Worm (Caenorhabditis elegans) whole organism, L1 larva: ENCODE measurements around the gene Y102F5A.1.
A peak's percentile ranks its signal among the peaks of the same experiment; 100 is the strongest.

Source experiments
- C04F5.9 ChIP-seq: sonication (generic microtip); optimal IDR thresholded peaks from 2 replicates; lab custom pipeline; 2016; ENCODE audit warnings: missing genetic modification characterization, missing compliant biosample characterization
- C16A3.4 ChIP-seq: fragments of 150-350 bp; optimal IDR thresholded peaks from 2 replicates; lab custom pipeline; 2014; ENCODE audit warnings: missing biosample characterization, missing genetic modification characterization
- F16B12.6 ChIP-seq: fragments of 150-350 bp; optimal IDR thresholded peaks from 2 replicates; lab custom pipeline; 2014; ENCODE audit warnings: missing biosample characterization, missing genetic modification characterization
- Y116A8C.19 ChIP-seq: sonication (generic microtip); optimal IDR thresholded peaks from 2 replicates; lab custom pipeline; 2016; ENCODE audit warnings: missing compliant biosample characterization, missing genetic modification characterization, borderline replicate concordance
- aha-1 ChIP-seq: fragments of 150-350 bp; optimal IDR thresholded peaks from 2 replicates; lab custom pipeline; 2014; ENCODE audit warnings: missing biosample characterization, missing genetic modification characterization
- aly-2 ChIP-seq: fragments of 150-350 bp; optimal IDR thresholded peaks from 2 replicates; lab custom pipeline; 2014; ENCODE audit warnings: missing biosample characterization, missing genetic modification characterization
- blmp-1 ChIP-seq: fragments of 150-350 bp; optimal IDR thresholded peaks from 2 replicates; lab custom pipeline; 2014; ENCODE audit warnings: missing biosample characterization, missing genetic modification characterization
- ceh-63 ChIP-seq: fragments of 200-800 bp; sonication (Bioruptor generic); optimal IDR thresholded peaks from 2 replicates; lab custom pipeline; 2018; ENCODE audit warnings: mild to moderate bottlenecking, missing genetic modification characterization, missing compliant biosample characterization
- ceh-82 ChIP-seq, 3 experiments: fragments of 150-350 bp in 1 of 3; sonication (generic microtip) in 2 of 3; optimal IDR thresholded peaks; 2 replicates each; lab custom pipeline; 2014 to 2017; ENCODE audit warnings: missing biosample characterization in 3 of 3, missing genetic modification characterization in 3 of 3
- ceh-88 ChIP-seq: fragments of 200-800 bp; sonication (Bioruptor generic); IDR thresholded peaks from 2 replicates; pipeline ENCODE4 v1.3.6; 2022; ENCODE audit warnings: missing genetic modification characterization, missing compliant biosample characterization
- ceh-90 ChIP-seq: sonication (generic microtip); optimal IDR thresholded peaks from 2 replicates; lab custom pipeline; 2016; ENCODE audit warnings: missing genetic modification characterization, missing compliant biosample characterization
- ces-1 ChIP-seq: fragments of 150-350 bp; optimal IDR thresholded peaks from 2 replicates; lab custom pipeline; 2014; ENCODE audit warnings: missing biosample characterization, missing genetic modification reagents, missing genetic modification characterization
- efl-1 ChIP-seq, 4 experiments: fragments of 150-350 bp; optimal IDR thresholded peaks in 3 of 4; peaks in 1 of 4; 1 replicate in 1 of 4; 2 replicates in 3 of 4; lab custom pipeline; 2014; ENCODE audit warnings: missing biosample characterization in 2 of 4, missing genetic modification characterization in 2 of 4, missing genetic modification reagents in 2 of 4
- efl-3 ChIP-seq: fragments of 200-800 bp; sonication (Bioruptor generic); optimal IDR thresholded peaks from 2 replicates; lab custom pipeline; 2018; ENCODE audit warnings: mild to moderate bottlenecking, missing genetic modification characterization, missing compliant biosample characterization
- fos-1 ChIP-seq: fragments of 150-350 bp; optimal IDR thresholded peaks from 2 replicates; lab custom pipeline; 2014; ENCODE audit warnings: missing biosample characterization, missing genetic modification characterization
- grh-1 ChIP-seq: fragments of 200-800 bp; sonication (Bioruptor generic); IDR thresholded peaks from 2 replicates; pipeline ENCODE4 v1.3.6; 2022; ENCODE audit warnings: missing genetic modification reagents, missing genetic modification characterization, missing compliant biosample characterization
- hpl-2 ChIP-seq: fragments of 150-350 bp; optimal IDR thresholded peaks from 2 replicates; lab custom pipeline; 2014; ENCODE audit warnings: missing biosample characterization, missing genetic modification reagents, missing genetic modification characterization
- irx-1 ChIP-seq: sonication (generic microtip); optimal IDR thresholded peaks from 2 replicates; lab custom pipeline; 2016; ENCODE audit warnings: missing genetic modification characterization, missing compliant biosample characterization
- isw-1 ChIP-seq: fragments of 200-800 bp; sonication (Bioruptor generic); IDR thresholded peaks from 2 replicates; pipeline ENCODE4 v1.3.6; 2022; ENCODE audit warnings: missing genetic modification characterization, missing compliant biosample characterization
- lin-14 ChIP-seq: fragments of 200-800 bp; sonication (Bioruptor generic); optimal IDR thresholded peaks from 2 replicates; lab custom pipeline; 2018; ENCODE audit warnings: mild to moderate bottlenecking, missing genetic modification characterization, moderate library complexity, missing compliant biosample characterization
- lin-15B ChIP-seq: fragments of 150-350 bp; sonication (generic microtip); optimal IDR thresholded peaks from 3 replicates; lab custom pipeline; 2014; ENCODE audit warnings: missing biosample characterization, missing genetic modification characterization
- lin-35 ChIP-seq, 2 experiments: fragments of 150-350 bp; optimal IDR thresholded peaks; 2 replicates each; lab custom pipeline; 2014; ENCODE audit warnings: missing biosample characterization in 2 of 2, missing genetic modification characterization in 2 of 2, missing genetic modification reagents in 2 of 2
- lin-39 ChIP-seq: fragments of 150-350 bp; optimal IDR thresholded peaks from 2 replicates; lab custom pipeline; 2014; ENCODE audit warnings: missing biosample characterization, missing genetic modification reagents, missing genetic modification characterization
- lsy-2 ChIP-seq, 2 experiments: fragments of 150-350 bp; optimal IDR thresholded peaks; 2 replicates each; lab custom pipeline; 2014; ENCODE audit warnings: missing biosample characterization in 2 of 2, missing genetic modification characterization in 2 of 2
- mab-9 ChIP-seq: fragments of 200-800 bp; sonication (Bioruptor generic); IDR thresholded peaks from 2 replicates; pipeline ENCODE4 v1.3.6; 2022; ENCODE audit warnings: missing genetic modification reagents, missing genetic modification characterization, missing compliant biosample characterization
- mef-2 ChIP-seq: fragments of 150-350 bp; optimal IDR thresholded peaks from 2 replicates; lab custom pipeline; 2014; ENCODE audit warnings: missing biosample characterization, missing genetic modification characterization
- mep-1 ChIP-seq: fragments of 150-350 bp; optimal IDR thresholded peaks from 2 replicates; lab custom pipeline; 2014; ENCODE audit warnings: missing biosample characterization, missing genetic modification characterization
- nhr-12 ChIP-seq: sonication (generic microtip); optimal IDR thresholded peaks from 2 replicates; lab custom pipeline; 2017; ENCODE audit warnings: missing biosample characterization, missing genetic modification characterization
- nhr-19 ChIP-seq: fragments of 200-800 bp; sonication (Bioruptor generic); conservative IDR thresholded peaks from 2 replicates; pipeline ENCODE4 v1.3.6; 2022; ENCODE audit warnings: missing genetic modification characterization, missing compliant biosample characterization
- nhr-20 ChIP-seq: sonication (generic microtip); optimal IDR thresholded peaks from 2 replicates; lab custom pipeline; 2016; ENCODE audit warnings: mild to moderate bottlenecking, missing genetic modification characterization, missing compliant biosample characterization
- nhr-237 ChIP-seq: fragments of 150-350 bp; optimal IDR thresholded peaks from 2 replicates; lab custom pipeline; 2014; ENCODE audit warnings: missing biosample characterization, missing genetic modification characterization
- nhr-28 ChIP-seq: fragments of 150-350 bp; optimal IDR thresholded peaks from 2 replicates; lab custom pipeline; 2014; ENCODE audit warnings: missing biosample characterization, missing genetic modification characterization
- nhr-47 ChIP-seq: sonication (generic microtip); optimal IDR thresholded peaks from 2 replicates; lab custom pipeline; 2016; ENCODE audit warnings: mild to moderate bottlenecking, missing genetic modification characterization, moderate library complexity, missing compliant biosample characterization
- nhr-71 ChIP-seq: sonication (generic microtip); optimal IDR thresholded peaks from 2 replicates; lab custom pipeline; 2016; ENCODE audit warnings: mild to moderate bottlenecking, missing genetic modification characterization, moderate library complexity, missing compliant biosample characterization
- nhr-76 ChIP-seq: sonication (generic microtip); optimal IDR thresholded peaks from 2 replicates; lab custom pipeline; 2017; ENCODE audit warnings: missing biosample characterization, missing genetic modification characterization
- nhr-77 ChIP-seq: fragments of 150-350 bp; optimal IDR thresholded peaks from 2 replicates; lab custom pipeline; 2014; ENCODE audit warnings: missing biosample characterization, missing genetic modification characterization
- nhr-84 ChIP-seq: sonication (generic microtip); optimal IDR thresholded peaks from 2 replicates; lab custom pipeline; 2017; ENCODE audit warnings: missing biosample characterization, missing genetic modification characterization
- nhr-90 ChIP-seq: sonication (generic microtip); optimal IDR thresholded peaks from 2 replicates; lab custom pipeline; 2016; ENCODE audit warnings: mild to moderate bottlenecking, missing genetic modification characterization, missing compliant biosample characterization; ENCODE audit not compliant: poor library complexity
- pax-3 ChIP-seq: fragments of 200-800 bp; sonication (Bioruptor generic); optimal IDR thresholded peaks from 2 replicates; lab custom pipeline; 2018; ENCODE audit warnings: mild to moderate bottlenecking, missing genetic modification characterization, moderate library complexity, missing compliant biosample characterization
- pqm-1 ChIP-seq: sonication (generic microtip); optimal IDR thresholded peaks from 3 replicates; lab custom pipeline; 2017; ENCODE audit warnings: missing biosample characterization, missing genetic modification characterization
- rnt-1 ChIP-seq: sonication (generic microtip); optimal IDR thresholded peaks from 2 replicates; lab custom pipeline; 2016; ENCODE audit warnings: mild to moderate bottlenecking, missing genetic modification characterization, moderate library complexity, missing compliant biosample characterization
- sptf-1 ChIP-seq: fragments of 150-350 bp; optimal IDR thresholded peaks from 2 replicates; lab custom pipeline; 2014; ENCODE audit warnings: missing biosample characterization, missing genetic modification characterization
- swsn-7 ChIP-seq: sonication (generic microtip); optimal IDR thresholded peaks from 2 replicates; lab custom pipeline; 2016; ENCODE audit warnings: missing genetic modification characterization, missing compliant biosample characterization
- zip-4 ChIP-seq: fragments of 200-800 bp; sonication (Bioruptor generic); optimal IDR thresholded peaks from 2 replicates; lab custom pipeline; 2018; ENCODE audit warnings: mild to moderate bottlenecking, missing genetic modification characterization, moderate library complexity, missing compliant biosample characterization

The Y102F5A.1 gene

ce11 chrX:11814667-11815066, 30.5 kb upstream of the Y102F5A.1 start, which contains the start of gene C34E11.2:
TSS of gene C34E11.2 (minus strand) at chrX:11814750.
- TF ChIP-seq ceh-63: no peak
- no peak for TF ChIP-seq nhr-237 (tag; lab: Kevin White, UChicago)
- no peak for TF ChIP-seq pqm-1 (tag; lab: Kevin White, UChicago)
- TF ChIP-seq isw-1 (GFP tag; lab: Robert Waterston, UW): no peak
- TF ChIP-seq nhr-28 (tag; lab: Kevin White, UChicago): no peak
- TF ChIP-seq ces-1: no peak
- TF ChIP-seq mef-2 (tag; lab: Kevin White, UChicago): no peak
- no peak for TF ChIP-seq swsn-7
- no peak for TF ChIP-seq pax-3 (tag; lab: Kevin White, UChicago)
- TF ChIP-seq nhr-47: no peak
- TF ChIP-seq nhr-71 (tag; lab: Kevin White, UChicago): no peak
- TF ChIP-seq ceh-82 (tag; optimal IDR thresholded peaks at IDR 0.05; lab: Kevin White, UChicago): no peak
- no peak for TF ChIP-seq aly-2 (tag; lab: Kevin White, UChicago)
- TF ChIP-seq Y116A8C.19 (tag; lab: Kevin White, UChicago): no peak

- TF ChIP-seq C04F5.9 (tag; lab: Kevin White, UChicago) (no peak), ceh-88 (GFP tag; lab: Robert Waterston, UW) (no peak), nhr-12 (tag; lab: Kevin White, UChicago) (no peak), zip-4 (GFP tag; lab: Kevin White, UChicago) (no peak), lin-15B (tag; lab: Kevin White, UChicago) (no peak), ces-1 (no peak), F16B12.6 (no peak), lin-35 (GFP tag; optimal IDR thresholded peaks at IDR 0.05; lab: Kevin White, UChicago) (no peak), lin-14 (GFP tag; lab: Kevin White, UChicago) (no peak), nhr-47 (no peak), fos-1 (no peak), nhr-76 (tag; lab: Kevin White, UChicago) (no peak), grh-1 (GFP tag; lab: Robert Waterston, UW) (no peak), mab-9 (GFP tag; lab: Robert Waterston, UW) (no peak), efl-3 (GFP tag; lab: Kevin White, UChicago) (no peak), nhr-28 (tag; lab: Kevin White, UChicago) (no peak)
- TF ChIP-seq, all 84 proteins: peak for 0
Measured at ce11 chrX:11806175-11806853, 22.2 kb upstream of the Y102F5A.1 start.

ce11 chrX:11804057-11804456, 19.9 kb upstream of the Y102F5A.1 start, which contains the start of gene C34E11.4:
TSS of gene C34E11.4 (plus strand) at chrX:11804210.
- TF ChIP-seq blmp-1 (tag; lab: Kevin White, UChicago): no peak
- TF ChIP-seq efl-1 (optimal IDR thresholded peaks at IDR 0.05; lab: Kevin White, UChicago): no peak
- TF ChIP-seq efl-1 (GFP tag; optimal IDR thresholded peaks at IDR 0.05 in 1 of 2; lab: Kevin White, UChicago): peak in 1 of 2 experiments; percentile 54
- no peak for TF ChIP-seq lin-15B (tag; lab: Kevin White, UChicago)
- TF ChIP-seq nhr-90 (tag; lab: Kevin White, UChicago): no peak

DNA sequence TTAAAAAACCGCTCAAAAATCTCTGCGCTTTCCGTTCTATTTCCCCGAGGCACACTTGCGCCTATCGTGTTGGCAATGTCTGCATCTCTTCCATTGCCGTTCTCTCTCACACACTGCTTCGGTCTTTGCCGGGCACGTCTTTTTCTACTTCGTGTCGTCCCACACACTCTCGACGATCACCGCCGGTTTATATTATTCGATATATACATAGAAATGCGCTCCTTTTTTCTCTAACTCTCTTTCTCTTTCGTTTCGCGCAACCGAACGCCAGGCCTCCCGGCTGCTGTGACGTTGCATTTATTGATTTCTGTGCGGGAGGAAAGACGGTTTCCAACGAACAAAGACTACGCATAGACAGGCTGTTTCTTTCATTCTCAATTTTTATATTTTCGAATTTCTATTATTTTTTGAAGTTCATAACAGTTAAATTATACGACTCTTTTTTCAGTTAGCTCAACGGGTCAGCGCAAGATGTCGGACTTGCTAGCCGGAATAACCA, 14.0 kb upstream of the Y102F5A.1 start, which contains the start of gene rsd-3:
Gene rsd-3 (plus strand): TSS at position 449 of the 499 bp plus-strand sequence.
- TF ChIP-seq ceh-63: no peak
- peak; percentile 60 for TF ChIP-seq mep-1
- no peak for TF ChIP-seq pax-3 (tag; lab: Kevin White, UChicago)
- TF ChIP-seq lsy-2 (tag; optimal IDR thresholded peaks at IDR 0.05; lab: Kevin White, UChicago): peak; percentile 12 to 32
- no peak for TF ChIP-seq hpl-2 (GFP tag; lab: Kevin White, UChicago)
- TF ChIP-seq lin-14 (GFP tag; lab: Kevin White, UChicago): peak; percentile 95
- TF ChIP-seq pqm-1 (tag; lab: Kevin White, UChicago): no peak
- no peak for TF ChIP-seq aha-1 (tag; lab: Kevin White, UChicago)
- no peak for TF ChIP-seq ceh-90
- no peak for TF ChIP-seq Y116A8C.19 (tag; lab: Kevin White, UChicago)
- peak; percentile 65 for TF ChIP-seq nhr-71 (tag; lab: Kevin White, UChicago)
- TF ChIP-seq rnt-1 (tag; lab: Kevin White, UChicago): no peak
- no peak for TF ChIP-seq mab-9 (GFP tag; lab: Robert Waterston, UW)
- peak; percentile 9 for TF ChIP-seq irx-1 (tag; lab: Kevin White, UChicago)
- TF ChIP-seq nhr-20 (tag; lab: Kevin White, UChicago): peak; percentile 74
- TF ChIP-seq nhr-77 (tag; lab: Kevin White, UChicago): peak; percentile 13
- 0 out of 2 replicates have a peak, but pooled peaks have one; percentile 25 for TF ChIP-seq nhr-19
- TF ChIP-seq lin-15B (tag; lab: Kevin White, UChicago): no peak
- TF ChIP-seq nhr-84 (tag; lab: Kevin White, UChicago): no peak
- no peak for TF ChIP-seq C04F5.9 (tag; lab: Kevin White, UChicago)
- TF ChIP-seq lin-39 (tag; lab: Kevin White, UChicago): no peak
- TF ChIP-seq efl-3 (GFP tag; lab: Kevin White, UChicago): no peak
- no peak for TF ChIP-seq sptf-1 (tag; lab: Kevin White, UChicago)
- peak in 2 of 3 experiments; percentile 18 to 42 for TF ChIP-seq ceh-82 (tag; optimal IDR thresholded peaks at IDR 0.05; lab: Kevin White, UChicago)
- no peak for TF ChIP-seq C16A3.4
- peak; percentile 60 for TF ChIP-seq nhr-90 (tag; lab: Kevin White, UChicago)
